Worm (Caenorhabditis elegans) whole organism, L1 larva: ENCODE results near the gene tsp-1.

ENCODE experiments used
- C04F5.9 ChIP-seq: sonication (generic microtip); optimal IDR thresholded peaks from 2 replicates; lab custom pipeline; 2016; ENCODE audit warnings: missing genetic modification characterization, missing compliant biosample characterization
- C16A3.4 ChIP-seq: fragments of 150-350 bp; optimal IDR thresholded peaks from 2 replicates; lab custom pipeline; 2014; ENCODE audit warnings: missing biosample characterization, missing genetic modification characterization
- C34B4.2 ChIP-seq: sonication (generic microtip); optimal IDR thresholded peaks from 2 replicates; lab custom pipeline; 2017; ENCODE audit warnings: mild to moderate bottlenecking, missing genetic modification characterization, missing compliant biosample characterization
- F16B12.6 ChIP-seq: fragments of 150-350 bp; optimal IDR thresholded peaks from 2 replicates; lab custom pipeline; 2014; ENCODE audit warnings: missing biosample characterization, missing genetic modification characterization
- aha-1 ChIP-seq: fragments of 150-350 bp; optimal IDR thresholded peaks from 2 replicates; lab custom pipeline; 2014; ENCODE audit warnings: missing biosample characterization, missing genetic modification characterization
- ama-1 ChIP-seq: fragments of 150-350 bp; optimal IDR thresholded peaks from 2 replicates; lab custom pipeline; 2014
- ceh-8 ChIP-seq: fragments of 200-800 bp; sonication (Bioruptor generic); optimal IDR thresholded peaks from 2 replicates; lab custom pipeline; 2018; ENCODE audit warnings: mild to moderate bottlenecking, missing genetic modification characterization, moderate library complexity, missing compliant biosample characterization
- ceh-88 ChIP-seq: fragments of 200-800 bp; sonication (Bioruptor generic); IDR thresholded peaks from 2 replicates; pipeline ENCODE4 v1.3.6; 2022; ENCODE audit warnings: missing genetic modification characterization, missing compliant biosample characterization
- ceh-90 ChIP-seq: sonication (generic microtip); optimal IDR thresholded peaks from 2 replicates; lab custom pipeline; 2016; ENCODE audit warnings: missing genetic modification characterization, missing compliant biosample characterization
- ces-1 ChIP-seq: fragments of 150-350 bp; optimal IDR thresholded peaks from 2 replicates; lab custom pipeline; 2014; ENCODE audit warnings: missing biosample characterization, missing genetic modification reagents, missing genetic modification characterization
- dsc-1 ChIP-seq: sonication (generic microtip); optimal IDR thresholded peaks from 2 replicates; lab custom pipeline; 2016; ENCODE audit warnings: mild to moderate bottlenecking, missing genetic modification characterization, missing compliant biosample characterization
- egl-27 ChIP-seq, 2 experiments: fragments of 150-350 bp in 1 of 2; sonication (generic microtip); optimal IDR thresholded peaks; 3 replicates each; lab custom pipeline; 2017 to 2018; ENCODE audit warnings: missing biosample characterization in 2 of 2, missing genetic modification characterization in 2 of 2, missing genetic modification reagents in 2 of 2
- elt-2 ChIP-seq: sonication (generic microtip); optimal IDR thresholded peaks from 2 replicates; lab custom pipeline; 2016; ENCODE audit warnings: missing genetic modification characterization, mild to moderate bottlenecking, inconsistent platforms, missing compliant biosample characterization, missing genetic modification reagents
- elt-3 ChIP-seq, 6 experiments: fragments of 150-350 bp in 1 of 6; sonication (generic microtip); optimal IDR thresholded peaks; 2 replicates each; lab custom pipeline; 2017 to 2018; ENCODE audit warnings: missing biosample characterization in 6 of 6, missing genetic modification characterization in 6 of 6, inconsistent platforms in 1 of 6
- fos-1 ChIP-seq: fragments of 150-350 bp; optimal IDR thresholded peaks from 2 replicates; lab custom pipeline; 2014; ENCODE audit warnings: missing biosample characterization, missing genetic modification characterization
- hlh-17 ChIP-seq: fragments of 200-800 bp; sonication (Bioruptor generic); optimal IDR thresholded peaks from 2 replicates; lab custom pipeline; 2018; ENCODE audit warnings: missing genetic modification characterization, mild to moderate bottlenecking, missing compliant biosample characterization, moderate library complexity, borderline replicate concordance
- hlh-4 ChIP-seq: sonication (generic microtip); optimal IDR thresholded peaks from 2 replicates; lab custom pipeline; 2016; ENCODE audit warnings: mild to moderate bottlenecking, missing genetic modification characterization, missing compliant biosample characterization
- hpl-2 ChIP-seq: fragments of 150-350 bp; optimal IDR thresholded peaks from 2 replicates; lab custom pipeline; 2014; ENCODE audit warnings: missing biosample characterization, missing genetic modification reagents, missing genetic modification characterization
- irx-1 ChIP-seq: sonication (generic microtip); optimal IDR thresholded peaks from 2 replicates; lab custom pipeline; 2016; ENCODE audit warnings: missing genetic modification characterization, missing compliant biosample characterization
- lin-13 ChIP-seq: fragments of 150-350 bp; optimal IDR thresholded peaks from 2 replicates; lab custom pipeline; 2014; ENCODE audit warnings: missing biosample characterization, missing genetic modification reagents, missing genetic modification characterization
- lin-14 ChIP-seq: fragments of 200-800 bp; sonication (Bioruptor generic); optimal IDR thresholded peaks from 2 replicates; lab custom pipeline; 2018; ENCODE audit warnings: mild to moderate bottlenecking, missing genetic modification characterization, moderate library complexity, missing compliant biosample characterization
- lsy-2 ChIP-seq, 2 experiments: fragments of 150-350 bp; optimal IDR thresholded peaks; 2 replicates each; lab custom pipeline; 2014; ENCODE audit warnings: missing biosample characterization in 2 of 2, missing genetic modification characterization in 2 of 2
- mab-9 ChIP-seq: fragments of 200-800 bp; sonication (Bioruptor generic); IDR thresholded peaks from 2 replicates; pipeline ENCODE4 v1.3.6; 2022; ENCODE audit warnings: missing genetic modification reagents, missing genetic modification characterization, missing compliant biosample characterization
- mdl-1 ChIP-seq, 2 experiments: fragments of 150-350 bp; optimal IDR thresholded peaks; 2 replicates each; lab custom pipeline; 2014 to 2017; ENCODE audit warnings: missing biosample characterization in 2 of 2, missing genetic modification characterization in 2 of 2, inconsistent platforms in 1 of 2
- mef-2 ChIP-seq: fragments of 150-350 bp; optimal IDR thresholded peaks from 2 replicates; lab custom pipeline; 2014; ENCODE audit warnings: missing biosample characterization, missing genetic modification characterization
- nhr-11 ChIP-seq: fragments of 150-350 bp; optimal IDR thresholded peaks from 2 replicates; lab custom pipeline; 2014; ENCODE audit warnings: missing biosample characterization, missing genetic modification characterization
- nhr-20 ChIP-seq: sonication (generic microtip); optimal IDR thresholded peaks from 2 replicates; lab custom pipeline; 2016; ENCODE audit warnings: mild to moderate bottlenecking, missing genetic modification characterization, missing compliant biosample characterization
- nhr-47 ChIP-seq: sonication (generic microtip); optimal IDR thresholded peaks from 2 replicates; lab custom pipeline; 2016; ENCODE audit warnings: mild to moderate bottlenecking, missing genetic modification characterization, moderate library complexity, missing compliant biosample characterization
- nhr-77 ChIP-seq: fragments of 150-350 bp; optimal IDR thresholded peaks from 2 replicates; lab custom pipeline; 2014; ENCODE audit warnings: missing biosample characterization, missing genetic modification characterization
- nhr-84 ChIP-seq: sonication (generic microtip); optimal IDR thresholded peaks from 2 replicates; lab custom pipeline; 2017; ENCODE audit warnings: missing biosample characterization, missing genetic modification characterization
- nhr-85 ChIP-seq: sonication (generic microtip); peaks from one replicate; lab custom pipeline; 2016; ENCODE audit warnings: missing genetic modification characterization, inconsistent platforms, missing compliant biosample characterization
- pag-3 ChIP-seq: sonication (generic microtip); optimal IDR thresholded peaks from 2 replicates; lab custom pipeline; 2017; ENCODE audit warnings: missing genetic modification characterization, mild to moderate bottlenecking, missing compliant biosample characterization, antibody characterized with exemption, borderline replicate concordance; ENCODE audit not compliant: insufficient read depth
- pax-3 ChIP-seq: fragments of 200-800 bp; sonication (Bioruptor generic); optimal IDR thresholded peaks from 2 replicates; lab custom pipeline; 2018; ENCODE audit warnings: mild to moderate bottlenecking, missing genetic modification characterization, moderate library complexity, missing compliant biosample characterization
- pqm-1 ChIP-seq: sonication (generic microtip); optimal IDR thresholded peaks from 3 replicates; lab custom pipeline; 2017; ENCODE audit warnings: missing biosample characterization, missing genetic modification characterization
- snpc-4 ChIP-seq: fragments of 150-350 bp; optimal IDR thresholded peaks from 2 replicates; lab custom pipeline; 2014; ENCODE audit warnings: missing biosample characterization, missing genetic modification characterization
- sptf-1 ChIP-seq: fragments of 150-350 bp; optimal IDR thresholded peaks from 2 replicates; lab custom pipeline; 2014; ENCODE audit warnings: missing biosample characterization, missing genetic modification characterization
- swsn-7 ChIP-seq: sonication (generic microtip); optimal IDR thresholded peaks from 2 replicates; lab custom pipeline; 2016; ENCODE audit warnings: missing genetic modification characterization, missing compliant biosample characterization
- tlp-1 ChIP-seq: fragments of 150-350 bp; optimal IDR thresholded peaks from 2 replicates; lab custom pipeline; 2014; ENCODE audit warnings: missing biosample characterization, missing genetic modification characterization
- unc-62 ChIP-seq: fragments of 150-350 bp; optimal IDR thresholded peaks from 2 replicates; lab custom pipeline; 2014; ENCODE audit warnings: missing biosample characterization, missing genetic modification reagents, missing genetic modification characterization
- vab-15 ChIP-seq: sonication (generic microtip); optimal IDR thresholded peaks from 2 replicates; lab custom pipeline; 2017; ENCODE audit warnings: missing genotype, mild to moderate bottlenecking, missing genetic modification characterization, missing compliant biosample characterization
- xbp-1 ChIP-seq: sonication (generic microtip); optimal IDR thresholded peaks from 2 replicates; lab custom pipeline; 2016; ENCODE audit warnings: missing genetic modification characterization, missing compliant biosample characterization
- zip-4 ChIP-seq: fragments of 200-800 bp; sonication (Bioruptor generic); optimal IDR thresholded peaks from 2 replicates; lab custom pipeline; 2018; ENCODE audit warnings: mild to moderate bottlenecking, missing genetic modification characterization, moderate library complexity, missing compliant biosample characterization
- ztf-11 ChIP-seq, 2 experiments: sonication (generic microtip); optimal IDR thresholded peaks; 2 replicates each; lab custom pipeline; 2016 to 2017; ENCODE audit warnings: missing genetic modification characterization in 2 of 2, missing biosample characterization in 1 of 2, missing compliant biosample characterization in 1 of 2

tsp-1 gene

DNA sequence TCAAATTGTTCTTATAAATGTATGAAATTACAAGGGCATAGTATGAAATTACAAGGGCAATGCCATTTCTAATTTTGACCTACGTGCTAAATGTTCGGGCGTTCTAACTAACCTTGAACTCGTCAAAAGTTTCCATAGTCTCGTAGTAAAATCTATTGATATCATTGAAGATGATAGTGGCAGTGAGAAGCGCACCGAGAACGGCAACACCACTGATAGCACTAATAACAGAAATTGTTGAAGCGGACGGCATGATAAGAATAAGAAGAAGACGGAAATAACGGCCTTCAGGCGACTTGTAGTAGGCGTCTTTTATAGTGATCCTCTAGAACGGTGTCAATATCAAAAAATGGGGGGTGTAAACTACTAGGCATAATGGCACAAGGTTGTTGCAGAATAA, 24.2 kb upstream of the tsp-1 start, which contains the start of gene col-91:
Gene col-91 (minus strand): TSS at position 288 of the 400 bp plus-strand sequence.
- TF ChIP-seq nhr-77 (no peak), lin-14 (GFP tag; lab: Kevin White, UChicago) (peak; percentile 40), elt-3 (tag; optimal IDR thresholded peaks at IDR 0.05; lab: Kevin White, UChicago) (peak in 3 of 6 experiments; percentile 3 to 42 (median 36))

DNA sequence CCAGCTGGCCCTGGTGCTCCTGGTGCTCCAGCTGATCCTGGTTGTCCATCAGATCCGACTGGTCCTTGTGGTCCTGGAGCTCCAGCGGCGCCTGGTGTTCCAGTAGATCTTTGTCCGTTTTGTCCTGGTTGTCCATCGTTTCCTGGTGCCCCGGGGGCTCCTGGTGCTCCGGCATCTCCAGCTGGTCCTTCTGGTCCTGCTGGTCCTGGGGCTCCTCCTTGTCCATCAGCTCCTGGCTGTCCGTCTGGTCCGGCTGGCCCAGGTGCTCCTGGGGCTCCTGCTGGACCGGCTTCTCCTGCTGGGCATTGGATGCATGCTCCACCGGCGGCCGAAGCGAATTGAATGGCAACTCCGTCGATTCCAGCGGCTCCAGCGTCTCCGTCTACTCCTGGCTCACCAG, 23.4 kb upstream of the tsp-1 start:
- TF ChIP-seq nhr-47 (tag; lab: Kevin White, UChicago), result no peak
- TF ChIP-seq aha-1, result no peak
- TF ChIP-seq dsc-1 (tag; lab: Kevin White, UChicago), result no peak
- no peak for TF ChIP-seq xbp-1
- TF ChIP-seq ceh-8 (GFP tag; lab: Kevin White, UChicago), result peak; percentile 33

DNA sequence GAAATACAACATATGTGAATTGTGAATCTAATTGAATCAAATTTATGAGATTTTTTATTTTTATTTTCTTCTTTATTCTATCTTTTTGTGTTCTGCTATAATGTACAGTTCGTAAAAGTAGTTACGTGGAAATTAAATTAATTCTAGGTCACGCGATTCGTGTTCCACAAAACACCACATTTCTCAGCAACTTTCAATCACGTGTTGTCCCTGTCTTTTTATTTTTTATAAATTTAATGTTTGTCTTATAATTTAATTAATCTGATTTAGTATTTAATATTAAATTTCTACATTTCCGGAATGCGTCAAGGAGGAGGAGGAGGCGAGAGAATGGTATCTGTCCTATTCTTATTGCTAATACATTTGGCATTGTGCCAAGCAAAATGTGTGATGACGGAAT, 18.8 kb upstream of the tsp-1 start, which contains the start of gene ncr-2:
Gene ncr-2 (plus strand): TSS at position 301 of the 400 bp plus-strand sequence.
- TF ChIP-seq swsn-7 (tag; lab: Kevin White, UChicago), result no peak

DNA sequence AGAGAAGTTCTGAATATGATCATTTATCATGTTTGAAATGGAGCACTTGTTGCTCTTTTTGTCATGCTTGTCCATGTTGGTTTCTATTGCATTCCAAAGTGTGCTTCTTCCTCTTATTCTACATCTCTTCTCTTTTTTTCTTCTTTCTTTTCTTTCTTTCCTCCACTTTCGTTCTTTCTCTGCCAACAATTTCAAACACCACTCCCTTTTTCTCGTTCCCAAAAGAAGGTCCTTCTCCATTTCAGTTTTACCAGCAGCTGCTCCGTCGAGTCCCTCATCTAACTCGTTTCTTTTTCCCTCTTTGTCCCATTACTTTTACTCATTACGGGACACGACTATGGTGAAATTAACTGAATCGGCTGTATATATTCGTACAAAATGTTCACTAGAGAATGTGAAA, 15.7 kb upstream of the tsp-1 start, which contains the start of gene F09G8.5:
Gene F09G8.5 (plus strand): TSS at position 38 of the 400 bp plus-strand sequence.
- TF ChIP-seq lin-14 (GFP tag; lab: Kevin White, UChicago) (peak; percentile 54), ztf-11 (tag; optimal IDR thresholded peaks at IDR 0.05; lab: Kevin White, UChicago) (no peak)

DNA sequence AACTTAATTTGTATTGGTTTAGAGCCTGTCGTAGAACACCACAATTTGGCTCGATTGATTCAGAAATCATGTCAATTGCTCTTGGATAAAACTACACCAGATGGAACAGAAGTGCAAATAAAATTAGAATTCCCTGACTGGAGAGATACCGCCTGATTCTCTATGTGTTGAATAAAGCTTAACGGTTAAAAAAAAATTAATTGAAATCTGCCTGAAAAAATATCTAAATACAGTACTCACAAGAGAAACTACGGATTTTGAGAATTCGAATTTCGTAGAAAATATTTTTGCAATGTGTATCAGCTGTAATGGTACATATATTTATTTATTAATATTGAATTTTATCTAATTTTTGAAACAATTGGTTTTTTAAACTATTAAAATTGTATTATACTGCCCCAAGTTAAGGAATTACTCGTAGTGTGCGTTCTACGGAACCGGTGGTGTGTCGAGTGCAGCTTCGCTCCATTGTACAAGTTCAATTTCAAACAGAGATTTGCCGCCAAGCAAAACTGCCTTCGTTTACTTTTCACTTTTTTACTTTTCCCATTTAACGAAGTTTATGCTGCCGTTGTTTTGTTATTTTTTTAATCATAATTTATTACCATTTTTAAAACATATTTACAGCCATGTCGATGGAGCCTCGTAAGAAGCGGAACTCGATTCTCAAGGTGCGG, 10.9 kb upstream of the tsp-1 start, which contains the start of gene knl-1:
Gene knl-1 (plus strand): TSS at position 626 of the 677 bp plus-strand sequence.
- TF ChIP-seq tlp-1 (tag; lab: Kevin White, UChicago) (no peak), dsc-1 (tag; lab: Kevin White, UChicago) (no peak), ama-1 (lab: Kevin White, UChicago) (no peak), ces-1 (no peak), C04F5.9 (tag; lab: Kevin White, UChicago) (no peak), C34B4.2 (no peak), lin-13 (GFP tag; lab: Kevin White, UChicago) (peak; percentile 49), nhr-11 (tag; lab: Kevin White, UChicago) (no peak), pqm-1 (tag; lab: Kevin White, UChicago) (no peak), vab-15 (tag; lab: Kevin White, UChicago) (peak; percentile 17), irx-1 (tag; lab: Kevin White, UChicago) (no peak), fos-1 (tag; lab: Kevin White, UChicago) (no peak), elt-3 (tag; optimal IDR thresholded peaks at IDR 0.05; lab: Kevin White, UChicago) (peak in 1 of 6 experiments; percentile 22), hpl-2 (GFP tag; lab: Kevin White, UChicago) (no peak), hlh-17 (GFP tag; lab: Kevin White, UChicago) (no peak), unc-62 (GFP tag; lab: Kevin White, UChicago) (no peak), pax-3 (no peak), ceh-8 (GFP tag; lab: Kevin White, UChicago) (no peak), hlh-4 (tag; lab: Kevin White, UChicago) (no peak), lsy-2 (tag; optimal IDR thresholded peaks at IDR 0.05; lab: Kevin White, UChicago) (peak; percentile 28 to 82), pag-3 (tag; lab: Kevin White, UChicago) (no peak), mab-9 (GFP tag; lab: Robert Waterston, UW) (no peak), C16A3.4 (tag; lab: Kevin White, UChicago) (peak; percentile 82), elt-2 (tag; lab: Kevin White, UChicago) (no peak), egl-27 (tag; optimal IDR thresholded peaks at IDR 0.05; lab: Kevin White, UChicago) (no peak), zip-4 (no peak), F16B12.6 (tag; lab: Kevin White, UChicago) (peak; percentile 42), ceh-90 (no peak), mef-2 (tag; lab: Kevin White, UChicago) (no peak), nhr-20 (tag; lab: Kevin White, UChicago) (peak; percentile 27), snpc-4 (no peak), nhr-85 (tag; lab: Kevin White, UChicago) (peak; percentile 62), ztf-11 (tag; optimal IDR thresholded peaks at IDR 0.05; lab: Kevin White, UChicago) (no peak), ceh-88 (GFP tag; lab: Robert Waterston, UW) (no peak), nhr-84 (tag; lab: Kevin White, UChicago) (no peak), sptf-1 (tag; lab: Kevin White, UChicago) (no peak), mdl-1 (tag; optimal IDR thresholded peaks at IDR 0.05; lab: Kevin White, UChicago) (no peak)
